Worm (Caenorhabditis elegans): ENCODE measurements around the gene clec-56.

- no peak for TF ChIP-seq hmg-4 (GFP tag; optimal IDR thresholded peaks at IDR 0.05)
- no peak for TF ChIP-seq ama-1 (optimal IDR thresholded peaks at IDR 0.05)
Observed at ce11 chrV:14456626-14457025, 17.6 kb upstream of the clec-56 start, which contains the start of gene bmk-1.

Measured in whole organism, early embryonic.